Worm (Caenorhabditis elegans) whole organism, L4 larva: Measurements from ENCODE around the gene C40H1.7.

Experiments used
- ama-1 ChIP-seq: fragments of 150-350 bp; optimal IDR thresholded peaks from 2 replicates; lab custom pipeline; 2014; ENCODE audit warnings: inconsistent platforms, mixed read lengths
- jun-1 ChIP-seq: fragments of 150-350 bp; optimal IDR thresholded peaks from 2 replicates; lab custom pipeline; 2014; ENCODE audit warnings: missing biosample characterization, missing genetic modification reagents, missing genetic modification characterization
- nhr-11 ChIP-seq: fragments of 150-350 bp; optimal IDR thresholded peaks from 2 replicates; lab custom pipeline; 2014; ENCODE audit warnings: missing biosample characterization, missing genetic modification characterization
- skn-1 ChIP-seq: fragments of 150-350 bp; optimal IDR thresholded peaks from 2 replicates; lab custom pipeline; 2014; ENCODE audit warnings: missing biosample characterization, missing genetic modification characterization

- no peak for TF ChIP-seq nhr-11
- no peak for TF ChIP-seq ama-1 (lab: Kevin White, UChicago)
- no peak for TF ChIP-seq jun-1 (tag; lab: Kevin White, UChicago)
- TF ChIP-seq skn-1 (tag; lab: Kevin White, UChicago), result no peak
Observed at ce11 chrIII:9288540-9288939, 36.3 kb upstream of the C40H1.7 start.
